Fruit fly (Drosophila melanogaster) whole organism, embryonic: ENCODE data around the gene Vsx1.

Source experiments
- CG4328 ChIP-seq: fragments of 200-800 bp; sonication (Bioruptor generic); optimal IDR thresholded peaks from 3 replicates; lab custom pipeline; 2017; ENCODE audit warnings: missing biosample characterization, missing genetic modification reagents, missing genetic modification characterization
- Drgx ChIP-seq: fragments of 200-800 bp; sonication (Bioruptor generic); IDR thresholded peaks from 2 replicates; pipeline ENCODE4 v1.3.6; 2022; ENCODE audit warnings: missing biosample characterization, missing genetic modification characterization
- psq ChIP-seq: fragments of 200-800 bp; sonication (Bioruptor generic); optimal IDR thresholded peaks from 2 replicates; lab custom pipeline; 2017; ENCODE audit warnings: missing biosample characterization, missing genetic modification characterization

DNA sequence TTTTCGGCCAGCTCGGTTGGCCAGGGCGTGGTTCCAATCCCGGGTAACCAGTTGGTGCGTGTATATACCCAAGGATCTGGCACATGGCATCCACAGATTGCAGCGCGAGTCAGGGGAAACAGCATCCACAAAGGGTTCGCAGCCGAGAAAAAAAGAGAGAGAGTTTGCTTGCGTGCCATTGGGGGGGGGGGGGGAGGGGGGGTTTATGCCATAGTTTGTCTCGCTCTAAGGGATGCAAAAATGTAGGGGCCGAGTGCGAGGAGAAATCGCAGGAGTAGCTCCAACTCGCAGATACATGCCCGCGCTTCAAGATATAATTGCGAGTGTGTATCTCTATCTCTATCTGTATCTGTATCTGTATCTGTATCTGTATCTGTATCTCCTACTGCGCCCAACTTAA is 55.9 kb downstream of the Vsx1 start:
- TF ChIP-seq CG4328 (GFP tag; lab: Kevin White, UChicago) (no peak), Drgx (GFP tag; lab: Robert Waterston, UW) (no peak), psq (GFP tag; lab: Kevin White, UChicago) (no peak)
